ENCODE assay signal across 1 fruit fly cellular context in the genomic region with DNA sequence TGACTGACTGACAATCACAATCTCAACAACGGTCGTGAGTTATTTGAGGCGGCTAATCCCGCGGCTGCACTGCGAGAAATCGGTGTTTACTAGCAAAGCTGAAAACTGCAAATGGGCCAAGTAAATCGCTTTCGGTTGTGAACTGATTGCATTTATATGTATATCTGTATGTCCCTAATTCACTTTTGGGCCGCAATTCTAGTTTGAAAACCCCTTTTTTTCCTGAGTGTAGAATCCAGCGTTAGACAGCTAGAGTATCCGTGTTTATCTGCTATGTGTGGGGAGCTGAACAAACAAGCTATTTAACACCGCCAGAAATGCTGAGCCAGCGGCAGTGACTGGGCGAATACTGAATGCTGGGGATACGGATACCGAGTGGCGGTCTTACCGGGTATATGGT.
TF ChIP-seq lines count a peak whose summit lies in the region.

No protein-coding gene starts in this region.

TF ChIP-seq in whole organism, embryonic, 481 proteins besides CTCF, POLR2A, EP300 and RAD21 (continued from another document):
- TF ChIP-seq Atf-2 (GFP tag; optimal IDR thresholded peaks at IDR 0.05; lab: Kevin White, UChicago) (peak; percentile 81), mam (GFP tag; optimal IDR thresholded peaks at IDR 0.05; lab: Kevin White, UChicago) (peak; percentile 85), CG5180 (GFP tag; optimal IDR thresholded peaks at IDR 0.05; lab: Kevin White, UChicago) (peak; percentile 65), croc (GFP tag; conservative IDR thresholded peaks at IDR 0.05; lab: Robert Waterston, UW) (peak; percentile 87), Neu2 (GFP tag; optimal IDR thresholded peaks at IDR 0.05; lab: Kevin White, UChicago; ENCODE audit: borderline replicate concordance) (peak; percentile 73), CG4328 (GFP tag; optimal IDR thresholded peaks at IDR 0.05; lab: Kevin White, UChicago) (peak; percentile 6), br (optimal IDR thresholded peaks at IDR 0.05; lab: Kevin White, UChicago) (no peak), CG2889 (GFP tag; IDR thresholded peaks at IDR 0.05; lab: Robert Waterston, UW) (peak; percentile 80; the same call in 2 of the 3 replicates), chinmo (GFP tag; IDR thresholded peaks at IDR 0.05; lab: Robert Waterston, UW; ENCODE audit: partially characterized antibody) (no peak), Ada2b (GFP tag; IDR thresholded peaks at IDR 0.05; lab: Robert Waterston, UW) (peak; percentile 79), CG13287 (GFP tag; IDR thresholded peaks at IDR 0.05; lab: Robert Waterston, UW; ENCODE audit: partially characterized antibody) (no peak), Hr51 (GFP tag; optimal IDR thresholded peaks at IDR 0.05; lab: Kevin White, UChicago) (peak; percentile 56 to 77), Hr78 (GFP tag; optimal IDR thresholded peaks at IDR 0.05; lab: Kevin White, UChicago) (peak in 1 of 2 experiments; percentile 41), CrebB (tag; optimal IDR thresholded peaks at IDR 0.05; lab: Kevin White, UChicago) (peak; percentile 61), CG4730 (GFP tag; IDR thresholded peaks at IDR 0.05; lab: Robert Waterston, UW) (peak; percentile 71), CG12391 (tag; optimal IDR thresholded peaks at IDR 0.05; lab: Kevin White, UChicago) (peak; percentile 87), unpg (GFP tag; optimal IDR thresholded peaks at IDR 0.05; lab: Kevin White, UChicago) (peak; percentile 82), CG34376 (GFP tag; optimal IDR thresholded peaks at IDR 0.05; lab: Kevin White, UChicago) (no peak), CG6791 (GFP tag; IDR thresholded peaks at IDR 0.05; lab: Robert Waterston, UW; ENCODE audit: partially characterized antibody) (no peak), tio (GFP tag; optimal IDR thresholded peaks at IDR 0.05; lab: Kevin White, UChicago) (peak; percentile 85), NC2β (GFP tag; optimal IDR thresholded peaks at IDR 0.05; lab: Kevin White, UChicago) (peak; percentile 92), CG12219 (GFP tag; optimal IDR thresholded peaks at IDR 0.05; lab: Kevin White, UChicago) (peak; percentile 88), Side (GFP tag; optimal IDR thresholded peaks at IDR 0.05; lab: Kevin White, UChicago) (peak; percentile 93), Mad (GFP tag; optimal IDR thresholded peaks at IDR 0.05; lab: Kevin White, UChicago) (peak; percentile 37), CG14710 (tag; optimal IDR thresholded peaks at IDR 0.05; lab: Kevin White, UChicago) (peak; percentile 77), CHES-1-like (GFP tag; optimal IDR thresholded peaks at IDR 0.05; lab: Kevin White, UChicago) (peak; percentile 88), hb (GFP tag; IDR thresholded peaks at IDR 0.05; lab: Robert Waterston, UW; ENCODE audit: partially characterized antibody) (no peak), disco-r (GFP tag; optimal IDR thresholded peaks at IDR 0.05; lab: Kevin White, UChicago) (peak; percentile 80), CG31388 (GFP tag; optimal IDR thresholded peaks at IDR 0.05; lab: Kevin White, UChicago) (no peak), pb (GFP tag; optimal IDR thresholded peaks at IDR 0.05; lab: Kevin White, UChicago) (peak; percentile 79), al (GFP tag; IDR thresholded peaks at IDR 0.05; lab: Robert Waterston, UW) (peak; percentile 47; the same call in 1 of the 2 replicates), MTF-1 (GFP tag; optimal IDR thresholded peaks at IDR 0.05; lab: Kevin White, UChicago; ENCODE audit: borderline replicate concordance) (peak; percentile 31)
